Worm (Caenorhabditis elegans): ENCODE measurements around the gene F29A7.8.

DNA sequence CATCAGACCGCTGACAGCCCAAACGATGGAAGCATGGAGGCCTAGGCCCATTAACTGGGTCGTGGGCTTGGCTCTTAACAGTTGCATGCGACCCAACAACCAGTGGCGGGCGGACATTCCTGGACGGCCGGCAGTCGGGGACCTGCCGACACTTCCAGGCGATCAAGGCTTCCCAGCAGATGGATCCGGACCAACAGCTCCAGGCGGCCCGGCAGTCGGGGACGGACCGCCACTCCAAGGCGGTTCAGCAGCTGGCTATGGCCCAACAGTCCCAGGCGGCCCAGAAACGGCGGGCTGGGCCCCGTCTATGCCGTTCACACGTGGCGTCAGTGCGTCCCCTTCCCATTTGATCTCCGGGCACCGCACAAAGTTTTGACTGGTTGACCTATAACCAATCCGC, 16.4 kb downstream of the F29A7.8 start:
- TF ChIP-seq flt-1 (GFP tag; IDR thresholded peaks at IDR 0.05), result no peak
- TF ChIP-seq ztf-29 (GFP tag; IDR thresholded peaks at IDR 0.05), result no peak
- no peak for TF ChIP-seq klf-2 (GFP tag; conservative IDR thresholded peaks at IDR 0.05)
- TF ChIP-seq T22C8.4 (GFP tag; IDR thresholded peaks at IDR 0.05), result no peak
- TF ChIP-seq tab-1 (GFP tag; IDR thresholded peaks at IDR 0.05), result no peak
- TF ChIP-seq ztf-23 (GFP tag; IDR thresholded peaks at IDR 0.05), result no peak
- no peak for TF ChIP-seq med-1 (GFP tag; optimal IDR thresholded peaks at IDR 0.05; ENCODE audit: insufficient read depth)
- no peak for TF ChIP-seq cog-1 (tag; optimal IDR thresholded peaks at IDR 0.05)

Data from whole organism, midembryonic.